Fruit fly (Drosophila melanogaster) whole organism, embryonic: Measurements from ENCODE around the gene CG14000.
A peak's percentile ranks its signal among the peaks of the same experiment; 100 is the strongest.

Experiments
- ATbp ChIP-seq: fragments of 200-800 bp; sonication (Bioruptor generic); optimal IDR thresholded peaks from 2 replicates; lab custom pipeline; 2017; ENCODE audit warnings: missing biosample characterization, mild to moderate bottlenecking, missing genetic modification characterization, missing genetic modification reagents
- BEAF-32 ChIP-seq: fragments of 200-800 bp; sonication (Bioruptor generic); optimal IDR thresholded peaks from 3 replicates; lab custom pipeline; 2017; ENCODE audit warnings: missing biosample characterization, missing genetic modification characterization, mild to moderate bottlenecking, moderate library complexity, missing genetic modification reagents
- CG10366 ChIP-seq: fragments of 200-800 bp; sonication (Bioruptor generic); IDR thresholded peaks from 2 replicates; pipeline ENCODE4 v1.3.6; 2022; ENCODE audit warnings: missing biosample characterization, missing genetic modification characterization
- CG11456 ChIP-seq: fragments of 200-800 bp; sonication (Bioruptor generic); IDR thresholded peaks from 3 replicates; pipeline ENCODE4 v1.3.6; 2022; ENCODE audit warnings: missing biosample characterization, missing genetic modification characterization
- CG11723 ChIP-seq: fragments of 200-800 bp; sonication (Bioruptor generic); optimal IDR thresholded peaks from 2 replicates; lab custom pipeline; 2017; ENCODE audit warnings: missing biosample characterization, mild to moderate bottlenecking, missing genetic modification characterization
- CG14710 ChIP-seq: fragments of 200-800 bp; sonication (Bioruptor generic); optimal IDR thresholded peaks from 3 replicates; lab custom pipeline; 2019; ENCODE audit warnings: missing biosample characterization, mild to moderate bottlenecking, missing genetic modification characterization, moderate library complexity
- CG1603 ChIP-seq: fragments of 200-800 bp; sonication (Bioruptor generic); optimal IDR thresholded peaks from 2 replicates; lab custom pipeline; 2019; ENCODE audit warnings: missing biosample characterization, mild to moderate bottlenecking, missing genetic modification characterization, moderate library complexity
- CG16813 ChIP-seq: fragments of 200-800 bp; sonication (Bioruptor generic); IDR thresholded peaks from 3 replicates; pipeline ENCODE4 v1.3.6; 2022; ENCODE audit warnings: missing biosample characterization, missing genetic modification characterization; ENCODE audit not compliant: partially characterized antibody
- CG17568 ChIP-seq: fragments of 200-800 bp; sonication (Bioruptor generic); optimal IDR thresholded peaks from 2 replicates; lab custom pipeline; 2018; ENCODE audit warnings: missing biosample characterization, mild to moderate bottlenecking, missing genetic modification characterization, moderate library complexity
- CG30020 ChIP-seq: fragments of 200-800 bp; optimal IDR thresholded peaks from 2 replicates; lab custom pipeline; 2019; ENCODE audit warnings: missing biosample characterization, mild to moderate bottlenecking, missing genetic modification characterization, moderate library complexity
- CG31224 ChIP-seq: fragments of 200-800 bp; sonication (Bioruptor generic); IDR thresholded peaks from 2 replicates; pipeline ENCODE4 v1.3.6; 2022; ENCODE audit warnings: missing biosample characterization, missing genetic modification characterization
- CG42726 ChIP-seq: fragments of 200-800 bp; sonication (Bioruptor generic); IDR thresholded peaks from 2 replicates; pipeline ENCODE4 v1.3.6; 2022; ENCODE audit warnings: missing biosample characterization, missing genetic modification characterization; ENCODE audit not compliant: partially characterized antibody
- CG43689 ChIP-seq: fragments of 200-800 bp; sonication (Bioruptor generic); IDR thresholded peaks from 2 replicates; pipeline ENCODE4 v1.3.6; 2022; ENCODE audit warnings: missing biosample characterization, missing genetic modification characterization
- CG4730 ChIP-seq: fragments of 200-800 bp; sonication (Bioruptor generic); IDR thresholded peaks from 2 replicates; pipeline ENCODE4 v1.3.6; 2022; ENCODE audit warnings: missing biosample characterization, missing genetic modification characterization
- CG5180 ChIP-seq: fragments of 200-800 bp; sonication (Bioruptor generic); optimal IDR thresholded peaks from 3 replicates; lab custom pipeline; 2017; ENCODE audit warnings: missing biosample characterization, missing genetic modification characterization, mild to moderate bottlenecking, moderate library complexity, missing genetic modification reagents
- CG7357 ChIP-seq: fragments of 200-800 bp; sonication (Bioruptor generic); IDR thresholded peaks from 3 replicates; pipeline ENCODE4 v1.3.6; 2022; ENCODE audit warnings: missing biosample characterization, missing genetic modification characterization
- CG7745 ChIP-seq: fragments of 200-800 bp; sonication (Bioruptor generic); optimal IDR thresholded peaks from 2 replicates; lab custom pipeline; 2018; ENCODE audit warnings: missing biosample characterization, mild to moderate bottlenecking, missing genetic modification characterization, moderate library complexity
- CG8359 ChIP-seq: fragments of 200-800 bp; sonication (Bioruptor generic); optimal IDR thresholded peaks from 2 replicates; lab custom pipeline; 2017; ENCODE audit warnings: missing biosample characterization, mild to moderate bottlenecking, missing genetic modification characterization, borderline replicate concordance
- CG8478 ChIP-seq: fragments of >200 bp; optimal IDR thresholded peaks from 2 replicates; lab custom pipeline; 2018
- CG9215 ChIP-seq: fragments of 200-800 bp; sonication (Bioruptor generic); IDR thresholded peaks from 2 replicates; pipeline ENCODE4 v1.3.6; 2022; ENCODE audit warnings: missing biosample characterization, missing genetic modification characterization
- Gsc ChIP-seq: fragments of 200-800 bp; sonication (Bioruptor generic); IDR thresholded peaks from 2 replicates; pipeline ENCODE4 v1.3.6; 2022; ENCODE audit warnings: missing biosample characterization, missing genetic modification characterization
- HHEX ChIP-seq: fragments of 200-800 bp; sonication (Bioruptor generic); optimal IDR thresholded peaks from 3 replicates; lab custom pipeline; 2017; ENCODE audit warnings: missing biosample characterization, mild to moderate bottlenecking, missing genetic modification characterization, missing genetic modification reagents
- Hand ChIP-seq: fragments of 200-800 bp; sonication (Bioruptor generic); optimal IDR thresholded peaks from 2 replicates; lab custom pipeline; 2017; ENCODE audit warnings: mild to moderate bottlenecking, missing biosample characterization, missing genetic modification reagents, missing genetic modification characterization
- Ravus ChIP-seq: fragments of 200-800 bp; sonication (Bioruptor generic); IDR thresholded peaks from 2 replicates; pipeline ENCODE4 v1.3.6; 2022; ENCODE audit warnings: missing biosample characterization, missing genetic modification characterization
- Sin3A ChIP-seq: fragments of >200 bp; optimal IDR thresholded peaks from 2 replicates; lab custom pipeline; 2018
- Sry-δ ChIP-seq: fragments of 200-800 bp; sonication (Bioruptor generic); optimal IDR thresholded peaks from 2 replicates; lab custom pipeline; 2016; ENCODE audit warnings: missing biosample characterization, missing genetic modification characterization
- Tbp ChIP-seq: fragments of >200 bp; optimal IDR thresholded peaks from 2 replicates; lab custom pipeline; 2018; ENCODE audit warnings: missing biosample characterization, missing genetic modification characterization
- YL-1 ChIP-seq: fragments of 200-800 bp; sonication (Bioruptor generic); optimal IDR thresholded peaks from 3 replicates; lab custom pipeline; 2017; ENCODE audit warnings: missing biosample characterization, mild to moderate bottlenecking, missing genetic modification characterization
- cas ChIP-seq: fragments of 200-800 bp; sonication (Bioruptor generic); IDR thresholded peaks from 2 replicates; pipeline ENCODE4 v1.3.6; 2022; ENCODE audit warnings: missing biosample characterization, missing genetic modification characterization
- crol ChIP-seq: fragments of 200-800 bp; sonication (Bioruptor generic); IDR thresholded peaks from 2 replicates; pipeline ENCODE4 v1.3.6; 2022; ENCODE audit warnings: missing biosample characterization, missing genetic modification characterization
- dm ChIP-seq: fragments of 200-800 bp; sonication (Bioruptor generic); optimal IDR thresholded peaks from 3 replicates; lab custom pipeline; 2016; ENCODE audit warnings: missing biosample characterization, missing genetic modification characterization
- dmrt99B ChIP-seq: fragments of 200-800 bp; sonication (Bioruptor generic); optimal IDR thresholded peaks from 2 replicates; lab custom pipeline; 2018; ENCODE audit warnings: missing biosample characterization, mild to moderate bottlenecking, missing genetic modification characterization, moderate library complexity
- exex ChIP-seq: fragments of 200-800 bp; sonication (Bioruptor generic); optimal IDR thresholded peaks from 4 replicates; lab custom pipeline; 2018; ENCODE audit warnings: missing biosample characterization, mild to moderate bottlenecking, missing genetic modification characterization, moderate library complexity
- fd64A ChIP-seq: fragments of 200-800 bp; sonication (Bioruptor generic); optimal IDR thresholded peaks from 3 replicates; lab custom pipeline; 2018; ENCODE audit warnings: missing biosample characterization, mild to moderate bottlenecking, missing genetic modification characterization
- fd96Cb ChIP-seq: fragments of 200-800 bp; sonication (Bioruptor generic); optimal IDR thresholded peaks from 2 replicates; lab custom pipeline; 2018; ENCODE audit warnings: missing biosample characterization, mild to moderate bottlenecking, missing genetic modification characterization, moderate library complexity
- gcm ChIP-seq: fragments of 200-800 bp; sonication (Bioruptor generic); optimal IDR thresholded peaks from 2 replicates; lab custom pipeline; 2019; ENCODE audit warnings: missing biosample characterization, mild to moderate bottlenecking, missing genetic modification characterization, moderate library complexity
- jumu ChIP-seq: fragments of 200-800 bp; sonication (Bioruptor generic); optimal IDR thresholded peaks from 3 replicates; lab custom pipeline; 2016; ENCODE audit warnings: missing biosample characterization, missing genetic modification characterization
- kni ChIP-seq: fragments of 200-800 bp; sonication (Bioruptor generic); optimal IDR thresholded peaks from 3 replicates; lab custom pipeline; 2017; ENCODE audit warnings: mild to moderate bottlenecking, missing biosample characterization, missing genetic modification reagents, missing genetic modification characterization
- knrl ChIP-seq: fragments of 200-800 bp; sonication (Bioruptor generic); IDR thresholded peaks from 3 replicates; pipeline ENCODE4 v1.3.6; 2022; ENCODE audit warnings: missing biosample characterization, missing genetic modification characterization; ENCODE audit not compliant: partially characterized antibody
- lov ChIP-seq, 2 experiments: fragments of 200-800 bp in 1 of 2; fragments of >200 bp in 1 of 2; sonication (Bioruptor generic) in 1 of 2; IDR thresholded peaks in 1 of 2; optimal IDR thresholded peaks in 1 of 2; 2 replicates in 1 of 2; 3 replicates in 1 of 2; pipeline versions ENCODE4 v1.3.6 to Lab custom; 2017 to 2022; ENCODE audit warnings: missing biosample characterization in 1 of 2, missing genetic modification characterization in 1 of 2
- nerfin-2 ChIP-seq: fragments of 200-800 bp; sonication (Bioruptor generic); IDR thresholded peaks from 2 replicates; pipeline ENCODE4 v1.3.6; 2022; ENCODE audit warnings: missing biosample characterization, missing genetic modification characterization; ENCODE audit not compliant: partially characterized antibody
- odd ChIP-seq: fragments of 200-800 bp; sonication (Bioruptor generic); optimal IDR thresholded peaks from 2 replicates; lab custom pipeline; 2017; ENCODE audit warnings: missing biosample characterization, mild to moderate bottlenecking, missing genetic modification characterization
- pan ChIP-seq, 4 experiments: fragments of >200 bp in 3 of 4; fragments of 200-800 bp in 1 of 4; sonication (Bioruptor generic) in 1 of 4; optimal IDR thresholded peaks in 3 of 4; IDR thresholded peaks in 1 of 4; 2 replicates each; pipeline versions ENCODE4 v1.3.6 to Lab custom; 2017 to 2022; ENCODE audit warnings: missing biosample characterization in 2 of 4, missing genetic modification characterization in 2 of 4, mixed read lengths in 1 of 4
- sd ChIP-seq: fragments of 200-800 bp; sonication (Bioruptor generic); optimal IDR thresholded peaks from 3 replicates; lab custom pipeline; 2018; ENCODE audit warnings: missing biosample characterization, mild to moderate bottlenecking, missing genetic modification characterization, moderate library complexity
- slp2 ChIP-seq: fragments of 200-800 bp; sonication (Bioruptor generic); optimal IDR thresholded peaks from 2 replicates; lab custom pipeline; 2016; ENCODE audit warnings: missing biosample characterization, missing genetic modification characterization
- ssp ChIP-seq: fragments of 200-800 bp; sonication (Bioruptor generic); IDR thresholded peaks from 2 replicates; pipeline ENCODE4 v1.3.6; 2022; ENCODE audit warnings: missing biosample characterization, missing genetic modification characterization
- trh ChIP-seq: fragments of 200-800 bp; sonication (Bioruptor generic); optimal IDR thresholded peaks from 2 replicates; lab custom pipeline; 2016; ENCODE audit warnings: missing biosample characterization, missing genetic modification characterization
- wek ChIP-seq: fragments of 200-800 bp; sonication (Bioruptor generic); optimal IDR thresholded peaks from 3 replicates; lab custom pipeline; 2018; ENCODE audit warnings: missing biosample characterization, mild to moderate bottlenecking, missing genetic modification characterization, moderate library complexity

CG14000 gene

DNA sequence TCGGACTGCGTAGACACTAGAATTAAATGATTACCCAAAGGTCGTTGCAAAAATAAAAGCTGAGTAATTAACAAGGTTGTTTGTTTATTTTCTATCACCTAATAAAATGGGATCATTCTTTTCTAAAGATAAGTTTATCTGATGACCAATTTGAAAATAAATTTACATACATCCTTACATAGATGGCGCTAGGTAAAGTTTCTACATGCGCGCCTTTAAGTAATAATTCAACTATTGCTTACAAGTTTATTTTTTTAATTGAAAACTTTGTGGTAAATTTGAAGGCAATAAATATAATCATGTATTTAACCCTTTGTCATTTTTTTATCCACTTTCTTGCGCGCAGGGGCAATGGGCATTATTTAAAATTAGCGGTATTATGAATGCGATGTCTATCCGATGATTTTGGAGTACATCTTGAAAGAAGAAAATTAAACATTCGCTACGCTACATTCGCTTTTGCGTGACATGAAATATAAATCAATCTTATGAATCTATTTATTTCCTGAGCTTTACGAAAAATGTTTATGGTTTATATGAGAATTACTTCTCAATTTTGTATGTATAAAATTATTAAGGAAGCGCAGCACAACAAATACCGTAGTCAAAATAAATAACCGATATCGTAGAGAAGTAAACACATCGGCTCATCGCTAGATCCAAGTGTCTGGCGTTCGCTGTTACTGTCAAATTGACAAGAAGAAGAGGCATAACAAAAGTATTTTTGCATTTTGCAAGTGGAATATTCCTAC, 38.9 kb upstream of the CG14000 start, which contains the start of gene CG9044 (continued):
- TF ChIP-seq CG16813 (GFP tag; lab: Robert Waterston, UW) (peak; percentile 96), CG1603 (no peak), sd (tag; lab: Kevin White, UChicago) (no peak), CG4730 (GFP tag; lab: Robert Waterston, UW) (no peak; the same call in 1 of the 2 replicates), CG14710 (tag; lab: Kevin White, UChicago) (peak; percentile 81), lov (optimal IDR thresholded peaks at IDR 0.05; lab: Kevin White, UChicago) (no peak), lov (GFP tag; IDR thresholded peaks at IDR 0.05; lab: Robert Waterston, UW) (no peak), HHEX (no peak), slp2 (GFP tag; lab: Kevin White, UChicago) (peak; percentile 52), Gsc (GFP tag; lab: Robert Waterston, UW) (no peak), nerfin-2 (peak; percentile 87), ATbp (no peak), Tbp (GFP tag; lab: Kevin White, UChicago) (no peak), Hand (no peak), fd64A (GFP tag; lab: Kevin White, UChicago) (no peak), pan (optimal IDR thresholded peaks at IDR 0.05; lab: Kevin White, UChicago) (no peak), pan (GFP tag; optimal IDR thresholded peaks at IDR 0.05 in 1 of 2, IDR thresholded peaks at IDR 0.05 in 1 of 2) (no peak), CG43689 (no peak), CG17568 (no peak), CG7745 (no peak), dmrt99B (tag; lab: Kevin White, UChicago) (no peak), BEAF-32 (peak; percentile 97), crol (GFP tag; lab: Robert Waterston, UW) (no peak), ssp (GFP tag; lab: Robert Waterston, UW) (peak; percentile 42), CG8478 (lab: Kevin White, UChicago) (no peak), trh (GFP tag; lab: Kevin White, UChicago) (peak; percentile 52), CG11456 (GFP tag; lab: Robert Waterston, UW) (0 out of 3 replicates have a peak, but pooled peaks have one; percentile 33), CG9215 (GFP tag; lab: Robert Waterston, UW) (peak; percentile 66), jumu (GFP tag; lab: Kevin White, UChicago) (peak; percentile 70), odd (no peak), wek (no peak), exex (no peak), Ravus (no peak), gcm (GFP tag; lab: Kevin White, UChicago) (no peak), fd96Cb (tag; lab: Kevin White, UChicago) (peak; percentile 37), dm (GFP tag; lab: Kevin White, UChicago) (peak; percentile 13), CG30020 (peak; percentile 64), kni (GFP tag; lab: Kevin White, UChicago) (no peak), CG10366 (GFP tag; lab: Robert Waterston, UW) (0 out of 2 replicates have a peak, but pooled peaks have one; percentile 40), CG42726 (GFP tag; lab: Robert Waterston, UW) (peak; percentile 77), CG31224 (GFP tag; lab: Robert Waterston, UW) (0 out of 2 replicates have a peak, but pooled peaks have one; percentile 21), Sry-δ (peak; percentile 96), CG8359 (no peak), CG7357 (GFP tag; lab: Robert Waterston, UW) (0 out of 3 replicates have a peak, but pooled peaks have one; percentile 6), Sin3A (lab: Kevin White, UChicago) (peak; percentile 63), CG5180 (GFP tag; lab: Kevin White, UChicago) (no peak), YL-1 (GFP tag; lab: Kevin White, UChicago) (peak; percentile 49), cas (GFP tag; lab: Robert Waterston, UW) (no peak), CG11723 (GFP tag; lab: Kevin White, UChicago) (no peak), knrl (GFP tag; lab: Robert Waterston, UW) (peak; percentile 96)
